Fruit fly (Drosophila melanogaster): ENCODE data around the gene CG31668.

The CG31668 gene

dm6 chr2L:2171366-2172078, 34.4 kb downstream of the CG31668 start:
- TF ChIP-seq Met (GFP tag; optimal IDR thresholded peaks at IDR 0.05): no peak
- no peak for TF ChIP-seq Lpt (GFP tag; optimal IDR thresholded peaks at IDR 0.05)
- no peak for TF ChIP-seq CG1621 (tag; optimal IDR thresholded peaks at IDR 0.05)
- TF ChIP-seq ss (GFP tag; optimal IDR thresholded peaks at IDR 0.05): no peak
- no peak for TF ChIP-seq CG6163 (GFP tag; IDR thresholded peaks at IDR 0.05)
- no peak for TF ChIP-seq topi (GFP tag; optimal IDR thresholded peaks at IDR 0.05)
- peak; percentile 58 for TF ChIP-seq vri (GFP tag; optimal IDR thresholded peaks at IDR 0.05)
- no peak for TF ChIP-seq svp (GFP tag)
- no peak for TF ChIP-seq Eip93F (GFP tag; optimal IDR thresholded peaks at IDR 0.05)
- TF ChIP-seq CG6854 (GFP tag; optimal IDR thresholded peaks at IDR 0.05): peak; percentile 26
- no peak for TF ChIP-seq Sox102F (GFP tag; optimal IDR thresholded peaks at IDR 0.05)
- no peak for TF ChIP-seq Eip75B (GFP tag; optimal IDR thresholded peaks at IDR 0.05)
- no peak for TF ChIP-seq cyc (GFP tag; optimal IDR thresholded peaks at IDR 0.05)
- no peak for TF ChIP-seq pdm3 (GFP tag; optimal IDR thresholded peaks at IDR 0.05)
- TF ChIP-seq CG32006 (GFP tag; optimal IDR thresholded peaks at IDR 0.05): no peak
- no peak for TF ChIP-seq fd85E (GFP tag; optimal IDR thresholded peaks at IDR 0.05)
- TF ChIP-seq fkh (GFP tag; optimal IDR thresholded peaks at IDR 0.05): peak; percentile 68
- no peak for TF ChIP-seq Blimp-1 (GFP tag; optimal IDR thresholded peaks at IDR 0.05)
- no peak for TF ChIP-seq CG6808 (GFP tag; optimal IDR thresholded peaks at IDR 0.05)
- no peak for TF ChIP-seq OdsH (GFP tag; optimal IDR thresholded peaks at IDR 0.05)
- TF ChIP-seq Hr39 (GFP tag; optimal IDR thresholded peaks at IDR 0.05): no peak
- no peak for TF ChIP-seq CG4318 (GFP tag; optimal IDR thresholded peaks at IDR 0.05)
- TF ChIP-seq CG6792 (GFP tag; optimal IDR thresholded peaks at IDR 0.05): no peak
- no peak for TF ChIP-seq dac (GFP tag; optimal IDR thresholded peaks at IDR 0.05)
- no peak for TF ChIP-seq CG34406 (GFP tag; optimal IDR thresholded peaks at IDR 0.05)
- TF ChIP-seq net (GFP tag; optimal IDR thresholded peaks at IDR 0.05): no peak
- no peak for TF ChIP-seq Hr4 (GFP tag; optimal IDR thresholded peaks at IDR 0.05)
- TF ChIP-seq Hr38 (GFP tag; optimal IDR thresholded peaks at IDR 0.05): no peak
- no peak for TF ChIP-seq CG9139 (GFP tag; optimal IDR thresholded peaks at IDR 0.05)
- TF ChIP-seq Eip78C (GFP tag): peak; percentile 28
- no peak for TF ChIP-seq CG10631 (GFP tag; optimal IDR thresholded peaks at IDR 0.05)
- TF ChIP-seq CG8319 (GFP tag; optimal IDR thresholded peaks at IDR 0.05): no peak
- no peak for TF ChIP-seq Ets21C (GFP tag; optimal IDR thresholded peaks at IDR 0.05)
- no peak for TF ChIP-seq dsx (GFP tag; optimal IDR thresholded peaks at IDR 0.05; ENCODE audit: poor library complexity, severe bottlenecking)
- no peak for TF ChIP-seq CG3032 (tag; optimal IDR thresholded peaks at IDR 0.05)
- TF ChIP-seq CG11294 (GFP tag; IDR thresholded peaks at IDR 0.05): no peak

dm6 chr2L:2168894-2169456, 37.0 kb downstream of the CG31668 start:
- TF ChIP-seq Lpt (GFP tag; optimal IDR thresholded peaks at IDR 0.05): peak; percentile 4
- no peak for TF ChIP-seq CG11762 (GFP tag; optimal IDR thresholded peaks at IDR 0.05; ENCODE audit: insufficient read depth)
- peak; percentile 43 for TF ChIP-seq svp (GFP tag)
- peak in 1 of 2 experiments; percentile 32 for TF ChIP-seq ss (GFP tag; optimal IDR thresholded peaks at IDR 0.05)
- TF ChIP-seq CG1621 (tag; optimal IDR thresholded peaks at IDR 0.05): no peak
- no peak for TF ChIP-seq salr (GFP tag; optimal IDR thresholded peaks at IDR 0.05)
- no peak for TF ChIP-seq dsx (GFP tag; optimal IDR thresholded peaks at IDR 0.05; ENCODE audit: poor library complexity, severe bottlenecking)
- peak; percentile 29 for TF ChIP-seq Eip78C (GFP tag)
- 0 out of 3 replicates have a peak, but pooled peaks have one; percentile 5 for TF ChIP-seq CG6163 (GFP tag; IDR thresholded peaks at IDR 0.05)
- no peak for TF ChIP-seq Eip75B (GFP tag; optimal IDR thresholded peaks at IDR 0.05)
